Fruit fly (Drosophila melanogaster) whole organism, prepupa: ENCODE data around the gene CG7227.

Experiments
- Blimp-1 ChIP-seq: fragments of 200-800 bp; sonication (Bioruptor generic); optimal IDR thresholded peaks from 3 replicates; lab custom pipeline; 2017; ENCODE audit warnings: missing biosample characterization, missing genetic modification characterization, mild to moderate bottlenecking, moderate library complexity, missing genetic modification reagents
- CG10669 ChIP-seq: fragments of 200-800 bp; sonication (Bioruptor generic); optimal IDR thresholded peaks from 3 replicates; lab custom pipeline; 2018; ENCODE audit warnings: missing biosample characterization, mild to moderate bottlenecking, missing genetic modification characterization, moderate library complexity
- CG11294 ChIP-seq: fragments of 200-800 bp; sonication (Bioruptor generic); IDR thresholded peaks from 2 replicates; pipeline ENCODE4 v1.3.6; 2022; ENCODE audit warnings: missing biosample characterization, missing genetic modification characterization
- CG11762 ChIP-seq: fragments of 200-800 bp; sonication (Bioruptor generic); optimal IDR thresholded peaks from 3 replicates; lab custom pipeline; 2016; ENCODE audit warnings: missing biosample characterization, missing genetic modification characterization; ENCODE audit not compliant: insufficient read depth
- CG15336 ChIP-seq: fragments of 200-800 bp; sonication (Bioruptor generic); IDR thresholded peaks from 2 replicates; pipeline ENCODE4 v1.3.6; 2022; ENCODE audit warnings: missing biosample characterization, missing genetic modification characterization
- CG1621 ChIP-seq: fragments of 200-800 bp; sonication (Bioruptor generic); optimal IDR thresholded peaks from 3 replicates; lab custom pipeline; 2018; ENCODE audit warnings: missing biosample characterization, mild to moderate bottlenecking, missing genetic modification characterization
- CG3032 ChIP-seq: fragments of 200-800 bp; optimal IDR thresholded peaks from 2 replicates; lab custom pipeline; 2019; ENCODE audit warnings: missing biosample characterization, mild to moderate bottlenecking, missing genetic modification characterization, moderate library complexity
- CG32006 ChIP-seq: fragments of 200-800 bp; sonication (Bioruptor generic); optimal IDR thresholded peaks from 3 replicates; lab custom pipeline; 2017; ENCODE audit warnings: missing biosample characterization, mild to moderate bottlenecking, missing genetic modification characterization
- CG34406 ChIP-seq: fragments of 200-800 bp; sonication (Bioruptor generic); optimal IDR thresholded peaks from 3 replicates; lab custom pipeline; 2016; ENCODE audit warnings: missing biosample characterization, missing genetic modification characterization
- CG3919 ChIP-seq: fragments of 200-800 bp; sonication (Bioruptor generic); optimal IDR thresholded peaks from 3 replicates; lab custom pipeline; 2016; ENCODE audit warnings: missing biosample characterization, missing genetic modification characterization
- CG4318 ChIP-seq: fragments of 200-800 bp; sonication (Bioruptor generic); optimal IDR thresholded peaks from 3 replicates; lab custom pipeline; 2017; ENCODE audit warnings: missing biosample characterization, mild to moderate bottlenecking, missing genetic modification characterization
- CG6163 ChIP-seq: fragments of 200-800 bp; sonication (Bioruptor generic); IDR thresholded peaks from 3 replicates; pipeline ENCODE4 v1.3.6; 2022; ENCODE audit warnings: missing biosample characterization, missing genetic modification characterization
- CG6792 ChIP-seq: fragments of 200-800 bp; sonication (Bioruptor generic); optimal IDR thresholded peaks from 3 replicates; lab custom pipeline; 2016; ENCODE audit warnings: missing biosample characterization, missing genetic modification characterization
- CG7368 ChIP-seq: fragments of 200-800 bp; sonication (Bioruptor generic); optimal IDR thresholded peaks from 3 replicates; lab custom pipeline; 2016; ENCODE audit warnings: missing biosample characterization, missing genetic modification characterization
- CG8319 ChIP-seq: fragments of 200-800 bp; sonication (Bioruptor generic); optimal IDR thresholded peaks from 3 replicates; lab custom pipeline; 2016; ENCODE audit warnings: missing biosample characterization, missing genetic modification characterization
- CG8632 ChIP-seq: fragments of 200-800 bp; sonication (Bioruptor generic); optimal IDR thresholded peaks from 3 replicates; lab custom pipeline; 2016; ENCODE audit warnings: missing biosample characterization, missing genetic modification characterization
- CG9139 ChIP-seq: fragments of 200-800 bp; sonication (Bioruptor generic); optimal IDR thresholded peaks from 3 replicates; lab custom pipeline; 2017; ENCODE audit warnings: missing biosample characterization, mild to moderate bottlenecking, missing genetic modification characterization
- Eip75B ChIP-seq: fragments of 200-800 bp; sonication (Bioruptor generic); optimal IDR thresholded peaks from 3 replicates; lab custom pipeline; 2016; ENCODE audit warnings: missing biosample characterization, missing genetic modification characterization
- Eip78C ChIP-seq: fragments of 200-800 bp; sonication (Bioruptor generic); peaks from one replicate; lab custom pipeline; 2016; ENCODE audit warnings: missing biosample characterization, missing genetic modification characterization
- Eip93F ChIP-seq: fragments of 200-800 bp; sonication (Bioruptor generic); optimal IDR thresholded peaks from 2 replicates; lab custom pipeline; 2016; ENCODE audit warnings: missing biosample characterization, mild to moderate bottlenecking, missing genetic modification characterization
- Gug ChIP-seq: fragments of 200-800 bp; sonication (Bioruptor generic); IDR thresholded peaks from 2 replicates; pipeline ENCODE4 v1.3.6; 2022; ENCODE audit warnings: missing biosample characterization, missing genetic modification characterization
- Hr38 ChIP-seq: sonication (Bioruptor generic); optimal IDR thresholded peaks from 2 replicates; lab custom pipeline; 2016; ENCODE audit warnings: missing biosample characterization, missing genetic modification characterization
- Hr4 ChIP-seq: fragments of 200-800 bp; sonication (Bioruptor generic); optimal IDR thresholded peaks from 3 replicates; lab custom pipeline; 2016; ENCODE audit warnings: missing biosample characterization, missing genetic modification characterization
- Lpt ChIP-seq: fragments of 200-800 bp; sonication (Bioruptor generic); optimal IDR thresholded peaks from 3 replicates; lab custom pipeline; 2016; ENCODE audit warnings: missing biosample characterization, missing genetic modification characterization
- Met ChIP-seq: fragments of 200-800 bp; sonication (Bioruptor generic); optimal IDR thresholded peaks from 3 replicates; lab custom pipeline; 2016; ENCODE audit warnings: missing biosample characterization, missing genetic modification characterization
- Smox ChIP-seq: fragments of 200-800 bp; sonication (Bioruptor generic); optimal IDR thresholded peaks from 3 replicates; lab custom pipeline; 2016; ENCODE audit warnings: missing biosample characterization, missing genetic modification characterization
- Sox102F ChIP-seq: fragments of 200-800 bp; sonication (Bioruptor generic); optimal IDR thresholded peaks from 2 replicates; lab custom pipeline; 2016; ENCODE audit warnings: missing biosample characterization, mild to moderate bottlenecking, missing genetic modification characterization
- Sox14 ChIP-seq: fragments of 200-800 bp; sonication (Bioruptor generic); optimal IDR thresholded peaks from 3 replicates; lab custom pipeline; 2016; ENCODE audit warnings: missing biosample characterization, missing genetic modification characterization
- Sox15 ChIP-seq: fragments of 200-800 bp; sonication (Bioruptor generic); optimal IDR thresholded peaks from 3 replicates; lab custom pipeline; 2016; ENCODE audit warnings: missing biosample characterization, missing genetic modification characterization
- cyc ChIP-seq: fragments of 200-800 bp; sonication (Bioruptor generic); optimal IDR thresholded peaks from 3 replicates; lab custom pipeline; 2016; ENCODE audit warnings: missing biosample characterization, missing genetic modification characterization
- dac ChIP-seq: fragments of 200-800 bp; sonication (Bioruptor generic); optimal IDR thresholded peaks from 2 replicates; lab custom pipeline; 2017; ENCODE audit warnings: missing biosample characterization, mild to moderate bottlenecking, missing genetic modification characterization
- dsx ChIP-seq: fragments of 200-800 bp; optimal IDR thresholded peaks from 3 replicates; lab custom pipeline; 2019; ENCODE audit warnings: missing biosample characterization, mild to moderate bottlenecking, missing genetic modification characterization, moderate library complexity; ENCODE audit not compliant: poor library complexity, severe bottlenecking
- eg ChIP-seq: fragments of 200-800 bp; sonication (Bioruptor generic); IDR thresholded peaks from 3 replicates; pipeline ENCODE4 v1.3.6; 2022; ENCODE audit warnings: missing biosample characterization, missing genetic modification characterization
- esn ChIP-seq: fragments of 200-800 bp; sonication (Bioruptor generic); optimal IDR thresholded peaks from 2 replicates; lab custom pipeline; 2016; ENCODE audit warnings: missing biosample characterization, mild to moderate bottlenecking, missing genetic modification characterization, moderate library complexity
- fd59A ChIP-seq: fragments of 200-800 bp; sonication (Bioruptor generic); optimal IDR thresholded peaks from 2 replicates; lab custom pipeline; 2017; ENCODE audit warnings: missing biosample characterization, mild to moderate bottlenecking, missing genetic modification characterization, missing genetic modification reagents
- fd85E ChIP-seq: fragments of 200-800 bp; sonication (Bioruptor generic); optimal IDR thresholded peaks from 3 replicates; lab custom pipeline; 2016; ENCODE audit warnings: missing biosample characterization, missing genetic modification characterization
- fkh ChIP-seq: fragments of 200-800 bp; sonication (Bioruptor generic); optimal IDR thresholded peaks from 3 replicates; lab custom pipeline; 2017; ENCODE audit warnings: missing biosample characterization, mild to moderate bottlenecking, missing genetic modification characterization, moderate library complexity
- net ChIP-seq: fragments of 200-800 bp; sonication (Bioruptor generic); optimal IDR thresholded peaks from 3 replicates; lab custom pipeline; 2016; ENCODE audit warnings: missing biosample characterization, missing genetic modification characterization
- salr ChIP-seq, 2 experiments: fragments of 200-800 bp; sonication (Bioruptor generic); optimal IDR thresholded peaks; 3 replicates each; lab custom pipeline; 2016 to 2018; ENCODE audit warnings: missing biosample characterization in 2 of 2, missing genetic modification characterization in 2 of 2, mild to moderate bottlenecking in 1 of 2
- spab ChIP-seq: fragments of 200-800 bp; sonication (Bioruptor generic); optimal IDR thresholded peaks from 2 replicates; lab custom pipeline; 2017; ENCODE audit warnings: missing biosample characterization, mild to moderate bottlenecking, missing genetic modification characterization, missing genetic modification reagents
- ss ChIP-seq, 2 experiments: fragments of 200-800 bp; sonication (Bioruptor generic); optimal IDR thresholded peaks; 2 replicates in 1 of 2; 3 replicates in 1 of 2; lab custom pipeline; 2017 to 2018; ENCODE audit warnings: mild to moderate bottlenecking in 2 of 2, missing biosample characterization in 2 of 2, missing genetic modification characterization in 2 of 2, moderate library complexity in 1 of 2
- svp ChIP-seq: fragments of 200-800 bp; sonication (Bioruptor generic); peaks from one replicate; lab custom pipeline; 2016; ENCODE audit warnings: missing biosample characterization, missing genetic modification characterization
- topi ChIP-seq: fragments of 200-800 bp; sonication (Bioruptor generic); optimal IDR thresholded peaks from 3 replicates; lab custom pipeline; 2016; ENCODE audit warnings: missing biosample characterization, missing genetic modification characterization
- vri ChIP-seq: fragments of 200-800 bp; sonication (Bioruptor generic); optimal IDR thresholded peaks from 3 replicates; lab custom pipeline; 2016; ENCODE audit warnings: missing biosample characterization, mild to moderate bottlenecking, missing genetic modification characterization

The CG7227 gene

DNA sequence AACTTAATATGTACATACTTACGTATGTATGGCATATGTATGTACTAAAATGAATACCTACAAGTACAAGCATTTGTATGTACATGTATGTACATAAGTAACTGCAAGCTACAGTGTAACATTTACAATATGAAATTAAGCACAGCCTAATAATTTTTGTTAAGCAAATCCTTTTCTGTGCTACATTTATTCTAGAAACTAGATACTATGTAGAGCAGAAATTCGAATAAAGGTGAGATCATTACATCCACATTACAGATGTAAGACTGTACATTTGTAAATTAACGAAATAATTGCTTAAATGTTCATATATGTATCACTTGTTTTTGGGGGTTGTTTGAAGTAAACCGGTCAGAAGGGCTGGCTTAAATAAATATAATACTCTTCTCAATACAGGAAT, 6.0 kb downstream of the CG7227 start (continued):
- TF ChIP-seq Hr4 (peak; percentile 38), Blimp-1 (GFP tag; lab: Kevin White, UChicago) (no peak), fd85E (no peak), fd59A (no peak), topi (GFP tag; lab: Kevin White, UChicago) (peak; percentile 68), CG11294 (GFP tag; lab: Robert Waterston, UW) (no peak), CG6792 (peak; percentile 36), CG8319 (GFP tag; lab: Kevin White, UChicago) (no peak), dsx (GFP tag; lab: Kevin White, UChicago) (peak; percentile 19), net (GFP tag; lab: Kevin White, UChicago) (no peak), fkh (no peak), CG11762 (GFP tag; lab: Kevin White, UChicago) (no peak), eg (0 out of 3 replicates have a peak, but pooled peaks have one; percentile 39), CG34406 (peak; percentile 45), CG9139 (GFP tag; lab: Kevin White, UChicago) (no peak), esn (GFP tag; lab: Kevin White, UChicago) (peak; percentile 79), salr (GFP tag; optimal IDR thresholded peaks at IDR 0.05; lab: Kevin White, UChicago) (no peak), Smox (peak; percentile 69), CG15336 (0 out of 2 replicates have a peak, but pooled peaks have one; percentile 15), CG4318 (GFP tag; lab: Kevin White, UChicago) (no peak), ss (GFP tag; optimal IDR thresholded peaks at IDR 0.05; lab: Kevin White, UChicago) (no peak), Gug (no peak), svp (GFP tag; lab: Kevin White, UChicago) (peak; percentile 81), Lpt (GFP tag; lab: Kevin White, UChicago) (no peak), dac (no peak), Sox15 (GFP tag; lab: Kevin White, UChicago) (peak; percentile 5), Sox102F (GFP tag; lab: Kevin White, UChicago) (peak; percentile 47), CG10669 (GFP tag; lab: Kevin White, UChicago) (no peak), cyc (GFP tag; lab: Kevin White, UChicago) (peak; percentile 62), spab (GFP tag; lab: Kevin White, UChicago) (no peak), Eip78C (GFP tag; lab: Kevin White, UChicago) (peak; percentile 86), Met (GFP tag; lab: Kevin White, UChicago) (peak; percentile 40), CG3032 (tag; lab: Kevin White, UChicago) (no peak), CG32006 (GFP tag; lab: Kevin White, UChicago) (peak; percentile 24), Eip75B (GFP tag; lab: Kevin White, UChicago) (no peak), CG3919 (peak; percentile 19)
- TF ChIP-seq, all 60 proteins: peak for 31

DNA sequence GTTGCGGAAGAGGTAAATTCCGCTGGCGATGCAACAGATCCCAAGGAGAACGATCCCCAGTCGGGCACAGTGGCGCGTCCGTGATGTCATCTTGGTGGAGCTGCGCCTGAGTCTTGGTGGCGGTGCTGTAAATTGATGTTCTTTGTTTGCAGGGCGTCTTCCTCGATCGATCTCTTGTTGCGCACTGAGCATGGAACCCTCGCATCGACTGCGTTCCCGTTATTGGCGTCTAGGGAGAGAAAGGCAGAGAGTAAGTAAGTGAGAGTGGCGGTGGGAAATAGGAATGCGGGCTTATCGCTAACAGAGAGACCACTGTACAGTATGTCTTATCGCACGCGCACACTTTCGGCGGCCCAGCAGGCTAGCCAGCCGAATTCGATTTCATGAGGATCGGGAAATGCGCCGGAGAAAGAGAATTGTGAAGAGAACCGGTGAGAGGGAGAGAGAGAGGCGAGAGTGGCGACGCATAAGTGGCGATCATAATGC, 6.5 kb downstream of the CG7227 start:
- TF ChIP-seq CG6163 (peak; percentile 45; the same call in 2 of the 3 replicates), Eip93F (GFP tag; lab: Kevin White, UChicago) (peak; percentile 47), CG8632 (GFP tag; lab: Kevin White, UChicago) (no peak), Hr38 (no peak), CG9139 (GFP tag; lab: Kevin White, UChicago) (peak; percentile 24), spab (GFP tag; lab: Kevin White, UChicago) (no peak), net (GFP tag; lab: Kevin White, UChicago) (peak; percentile 3), Blimp-1 (GFP tag; lab: Kevin White, UChicago) (peak; percentile 7), ss (GFP tag; optimal IDR thresholded peaks at IDR 0.05; lab: Kevin White, UChicago) (peak; percentile 10 to 23), Sox14 (GFP tag; lab: Kevin White, UChicago) (peak; percentile 56), svp (GFP tag; lab: Kevin White, UChicago) (peak; percentile 62), CG1621 (tag; lab: Kevin White, UChicago) (peak; percentile 2), CG7368 (GFP tag; lab: Kevin White, UChicago) (peak; percentile 15), vri (GFP tag; lab: Kevin White, UChicago) (peak; percentile 2)
- TF ChIP-seq, all 60 proteins: peak for 11
